Fruit fly (Drosophila melanogaster) whole organism, embryonic: ENCODE data around the gene apolpp.

ENCODE experiments used
- CG1024 ChIP-seq: fragments of 200-800 bp; sonication (Bioruptor generic); IDR thresholded peaks from 2 replicates; pipeline ENCODE4 v1.3.6; 2022; ENCODE audit warnings: missing biosample characterization, missing genetic modification characterization
- CG12236 ChIP-seq: fragments of 200-800 bp; sonication (Bioruptor generic); optimal IDR thresholded peaks from 2 replicates; lab custom pipeline; 2016; ENCODE audit warnings: missing biosample characterization, missing genetic modification characterization
- CG1233 ChIP-seq: fragments of 200-800 bp; sonication (Bioruptor generic); optimal IDR thresholded peaks from 4 replicates; lab custom pipeline; 2018; ENCODE audit warnings: missing biosample characterization, mild to moderate bottlenecking, missing genetic modification characterization
- CG12659 ChIP-seq: fragments of 200-800 bp; sonication (Bioruptor generic); optimal IDR thresholded peaks from 3 replicates; lab custom pipeline; 2017; ENCODE audit warnings: mild to moderate bottlenecking, missing biosample characterization, missing genetic modification reagents, missing genetic modification characterization
- CG14014 ChIP-seq: fragments of 200-800 bp; sonication (Bioruptor generic); IDR thresholded peaks from 2 replicates; pipeline ENCODE4 v1.3.6; 2022; ENCODE audit warnings: missing biosample characterization, missing genetic modification characterization
- CG15073 ChIP-seq: fragments of 200-800 bp; sonication (Bioruptor generic); optimal IDR thresholded peaks from 2 replicates; lab custom pipeline; 2016; ENCODE audit warnings: missing biosample characterization, missing genetic modification characterization
- CG1603 ChIP-seq: fragments of 200-800 bp; sonication (Bioruptor generic); optimal IDR thresholded peaks from 2 replicates; lab custom pipeline; 2019; ENCODE audit warnings: missing biosample characterization, mild to moderate bottlenecking, missing genetic modification characterization, moderate library complexity
- CG17802 ChIP-seq: fragments of 200-800 bp; sonication (Bioruptor generic); optimal IDR thresholded peaks from 2 replicates; lab custom pipeline; 2018; ENCODE audit warnings: missing biosample characterization, mild to moderate bottlenecking, missing genetic modification characterization, moderate library complexity
- CG18476 ChIP-seq: fragments of 200-800 bp; sonication (Bioruptor generic); optimal IDR thresholded peaks from 2 replicates; lab custom pipeline; 2016; ENCODE audit warnings: missing biosample characterization, mild to moderate bottlenecking, missing genetic modification characterization
- CG18764 ChIP-seq: fragments of 200-800 bp; sonication (Bioruptor generic); optimal IDR thresholded peaks from 3 replicates; lab custom pipeline; 2016; ENCODE audit warnings: missing biosample characterization, missing genetic modification characterization
- CG2202 ChIP-seq: fragments of 200-800 bp; sonication (Bioruptor generic); optimal IDR thresholded peaks from 2 replicates; lab custom pipeline; 2018; ENCODE audit warnings: missing biosample characterization, mild to moderate bottlenecking, missing genetic modification characterization
- CG30020 ChIP-seq: fragments of 200-800 bp; optimal IDR thresholded peaks from 2 replicates; lab custom pipeline; 2019; ENCODE audit warnings: missing biosample characterization, mild to moderate bottlenecking, missing genetic modification characterization, moderate library complexity
- CG32767 ChIP-seq: fragments of 200-800 bp; sonication (Bioruptor generic); IDR thresholded peaks from 2 replicates; pipeline ENCODE4 v1.3.6; 2022; ENCODE audit warnings: missing biosample characterization, missing genetic modification characterization
- CG4617 ChIP-seq: fragments of 200-800 bp; sonication (Bioruptor generic); optimal IDR thresholded peaks from 3 replicates; lab custom pipeline; 2016; ENCODE audit warnings: missing biosample characterization, missing genetic modification characterization, borderline replicate concordance
- CG4820 ChIP-seq: fragments of 200-800 bp; sonication (Bioruptor generic); optimal IDR thresholded peaks from 3 replicates; lab custom pipeline; 2016; ENCODE audit warnings: missing biosample characterization, missing genetic modification characterization
- CG7357 ChIP-seq: fragments of 200-800 bp; sonication (Bioruptor generic); IDR thresholded peaks from 3 replicates; pipeline ENCODE4 v1.3.6; 2022; ENCODE audit warnings: missing biosample characterization, missing genetic modification characterization
- CG7556 ChIP-seq: fragments of 200-800 bp; sonication (Bioruptor generic); optimal IDR thresholded peaks from 2 replicates; lab custom pipeline; 2017; ENCODE audit warnings: missing biosample characterization, mild to moderate bottlenecking, missing genetic modification characterization
- CG9609 ChIP-seq: fragments of 200-800 bp; sonication (Bioruptor generic); optimal IDR thresholded peaks from 3 replicates; lab custom pipeline; 2016; ENCODE audit warnings: missing biosample characterization, missing genetic modification characterization
- CG9932 ChIP-seq: fragments of 200-800 bp; sonication (Bioruptor generic); IDR thresholded peaks from 2 replicates; pipeline ENCODE4 v1.3.6; 2022; ENCODE audit warnings: missing biosample characterization, missing genetic modification characterization
- CkIIα-i1 ChIP-seq: fragments of 200-800 bp; sonication (Bioruptor generic); IDR thresholded peaks from 2 replicates; pipeline ENCODE4 v1.3.6; 2022; ENCODE audit warnings: missing biosample characterization, missing genetic modification characterization
- D19A ChIP-seq: fragments of 200-800 bp; optimal IDR thresholded peaks from 3 replicates; lab custom pipeline; 2019; ENCODE audit warnings: missing biosample characterization, mild to moderate bottlenecking, missing genetic modification characterization, moderate library complexity
- Deaf1 ChIP-seq: fragments of 200-800 bp; optimal IDR thresholded peaks from 3 replicates; lab custom pipeline; 2019; ENCODE audit warnings: missing biosample characterization, mild to moderate bottlenecking, missing genetic modification characterization, moderate library complexity
- Dref ChIP-seq: fragments of 200-800 bp; sonication (Bioruptor generic); IDR thresholded peaks from 2 replicates; pipeline ENCODE4 v1.3.6; 2022; ENCODE audit warnings: missing biosample characterization, missing genetic modification characterization
- HLH54F ChIP-seq: fragments of 200-800 bp; sonication (Bioruptor generic); optimal IDR thresholded peaks from 3 replicates; lab custom pipeline; 2016; ENCODE audit warnings: missing biosample characterization, missing genetic modification characterization
- MBD-R2 ChIP-seq: fragments of 200-800 bp; sonication (Bioruptor generic); IDR thresholded peaks from 2 replicates; pipeline ENCODE4 v1.3.6; 2022; ENCODE audit warnings: missing biosample characterization, missing genetic modification characterization
- MESR4 ChIP-seq: fragments of 200-800 bp; sonication (Bioruptor generic); optimal IDR thresholded peaks from 2 replicates; lab custom pipeline; 2018; ENCODE audit warnings: missing biosample characterization, mild to moderate bottlenecking, missing genetic modification characterization, moderate library complexity
- Med ChIP-seq: fragments of 200-800 bp; sonication (Bioruptor generic); peaks from one replicate; lab custom pipeline; 2016; ENCODE audit warnings: missing biosample characterization, missing genetic modification characterization, mild to moderate bottlenecking, inconsistent platforms, moderate library complexity
- PHDP ChIP-seq: fragments of 200-800 bp; sonication (Bioruptor generic); optimal IDR thresholded peaks from 3 replicates; lab custom pipeline; 2018; ENCODE audit warnings: missing biosample characterization, mild to moderate bottlenecking, missing genetic modification characterization, moderate library complexity
- Pdp1 ChIP-seq, 2 experiments: fragments of 200-800 bp; sonication (Bioruptor generic); optimal IDR thresholded peaks; 3 replicates each; lab custom pipeline; 2016; ENCODE audit warnings: missing biosample characterization in 2 of 2, missing genetic modification characterization in 2 of 2, mild to moderate bottlenecking in 1 of 2, moderate library complexity in 1 of 2
- Rx ChIP-seq: fragments of 200-800 bp; sonication (Bioruptor generic); IDR thresholded peaks from 2 replicates; pipeline ENCODE4 v1.3.6; 2022; ENCODE audit warnings: missing biosample characterization, missing genetic modification characterization
- TFAM ChIP-seq: fragments of 200-800 bp; sonication (Bioruptor generic); optimal IDR thresholded peaks from 2 replicates; lab custom pipeline; 2017; ENCODE audit warnings: missing biosample characterization, missing genetic modification characterization, inconsistent platforms
- YL-1 ChIP-seq: fragments of 200-800 bp; sonication (Bioruptor generic); optimal IDR thresholded peaks from 3 replicates; lab custom pipeline; 2017; ENCODE audit warnings: missing biosample characterization, mild to moderate bottlenecking, missing genetic modification characterization
- gem ChIP-seq: fragments of 200-800 bp; sonication (Bioruptor generic); optimal IDR thresholded peaks from 2 replicates; lab custom pipeline; 2019; ENCODE audit warnings: missing biosample characterization, mild to moderate bottlenecking, missing genetic modification characterization, moderate library complexity
- lbe ChIP-seq: fragments of 200-800 bp; sonication (Bioruptor generic); optimal IDR thresholded peaks from 2 replicates; lab custom pipeline; 2016; ENCODE audit warnings: missing biosample characterization, mild to moderate bottlenecking, missing genetic modification characterization
- mld ChIP-seq: fragments of 200-800 bp; sonication (Bioruptor generic); IDR thresholded peaks from 3 replicates; pipeline ENCODE4 v1.3.6; 2022; ENCODE audit warnings: missing biosample characterization, missing genetic modification characterization; ENCODE audit not compliant: partially characterized antibody
- odd ChIP-seq: fragments of 200-800 bp; sonication (Bioruptor generic); optimal IDR thresholded peaks from 2 replicates; lab custom pipeline; 2017; ENCODE audit warnings: missing biosample characterization, mild to moderate bottlenecking, missing genetic modification characterization
- pfk ChIP-seq: fragments of 200-800 bp; sonication (Bioruptor generic); optimal IDR thresholded peaks from 2 replicates; lab custom pipeline; 2018; ENCODE audit warnings: missing biosample characterization, mild to moderate bottlenecking, missing genetic modification characterization, moderate library complexity
- phol ChIP-seq: fragments of 200-800 bp; sonication (Bioruptor generic); optimal IDR thresholded peaks from 3 replicates; lab custom pipeline; 2018; ENCODE audit warnings: missing biosample characterization, mild to moderate bottlenecking, missing genetic modification characterization, moderate library complexity
- pros ChIP-seq: fragments of 200-800 bp; sonication (Bioruptor generic); optimal IDR thresholded peaks from 3 replicates; lab custom pipeline; 2019; ENCODE audit warnings: missing biosample characterization, mild to moderate bottlenecking, missing genetic modification characterization, moderate library complexity
- psq ChIP-seq: fragments of 200-800 bp; sonication (Bioruptor generic); optimal IDR thresholded peaks from 2 replicates; lab custom pipeline; 2017; ENCODE audit warnings: missing biosample characterization, missing genetic modification characterization
- pzg ChIP-seq: fragments of 200-800 bp; sonication (Bioruptor generic); optimal IDR thresholded peaks from 3 replicates; lab custom pipeline; 2018; ENCODE audit warnings: missing biosample characterization, mild to moderate bottlenecking, missing genetic modification characterization, moderate library complexity
- row ChIP-seq: fragments of 200-800 bp; sonication (Bioruptor generic); IDR thresholded peaks from 3 replicates; pipeline ENCODE4 v1.3.6; 2022; ENCODE audit warnings: missing biosample characterization, missing genetic modification characterization
- stwl ChIP-seq: fragments of 200-800 bp; sonication (Bioruptor generic); optimal IDR thresholded peaks from 3 replicates; lab custom pipeline; 2018; ENCODE audit warnings: missing biosample characterization, mild to moderate bottlenecking, missing genetic modification characterization, moderate library complexity
- trem ChIP-seq: fragments of 200-800 bp; optimal IDR thresholded peaks from 3 replicates; lab custom pipeline; 2019; ENCODE audit warnings: missing biosample characterization, mild to moderate bottlenecking, missing genetic modification characterization, moderate library complexity
- tup ChIP-seq: fragments of 200-800 bp; sonication (Bioruptor generic); optimal IDR thresholded peaks from 2 replicates; lab custom pipeline; 2016; ENCODE audit warnings: missing biosample characterization, mild to moderate bottlenecking, missing genetic modification characterization, moderate library complexity
- unc-4 ChIP-seq: fragments of 200-800 bp; sonication (Bioruptor generic); IDR thresholded peaks from 2 replicates; pipeline ENCODE4 v1.3.6; 2022; ENCODE audit warnings: missing biosample characterization, missing genetic modification characterization; ENCODE audit not compliant: partially characterized antibody

The apolpp gene

DNA sequence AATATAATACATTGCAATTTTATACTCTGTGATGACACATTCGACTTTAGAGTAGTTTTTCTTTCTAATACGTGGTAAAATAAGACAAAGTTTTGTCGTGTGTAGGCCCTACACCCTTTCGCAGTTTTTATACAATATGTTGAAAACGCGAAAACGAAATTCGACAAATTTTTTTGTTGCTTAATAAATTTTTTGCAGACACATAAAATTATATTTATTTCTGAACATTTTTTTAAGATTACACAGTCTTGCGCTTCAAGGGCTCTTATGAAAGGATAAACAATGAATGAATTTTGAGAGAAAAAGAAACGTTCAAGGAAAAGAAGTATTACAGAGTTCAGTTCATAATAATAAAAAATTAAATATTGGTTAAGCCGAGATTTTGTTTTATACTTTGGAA is 61.1 kb downstream of the apolpp start:
- TF ChIP-seq CG7556 (no peak), CG4820 (no peak), mld (GFP tag; lab: Robert Waterston, UW) (no peak), gem (tag; lab: Kevin White, UChicago) (no peak), CG18764 (GFP tag; lab: Kevin White, UChicago) (no peak), CG9932 (no peak), Rx (GFP tag; lab: Robert Waterston, UW) (no peak), pros (GFP tag; lab: Kevin White, UChicago) (no peak), CG1233 (GFP tag; lab: Kevin White, UChicago) (no peak), odd (GFP tag; lab: Kevin White, UChicago) (no peak), CG15073 (GFP tag; lab: Kevin White, UChicago) (no peak)
- TF ChIP-seq, all 482 proteins: peak for 0

- TF ChIP-seq CG30020 (tag; lab: Kevin White, UChicago) (peak; percentile 95), CG7556 (no peak), lbe (peak; percentile 40), CkIIα-i1 (GFP tag; lab: Robert Waterston, UW) (no peak), MESR4 (peak; percentile 94), phol (tag; lab: Kevin White, UChicago) (peak; percentile 10), CG14014 (GFP tag; lab: Robert Waterston, UW) (no peak), unc-4 (no peak), odd (GFP tag; lab: Kevin White, UChicago) (no peak), CG18476 (GFP tag; lab: Kevin White, UChicago) (no peak), stwl (no peak), CG32767 (peak; percentile 93; the same call in 1 of the 2 replicates), Pdp1 (GFP tag; optimal IDR thresholded peaks at IDR 0.05; lab: Kevin White, UChicago) (peak in 1 of 2 experiments; percentile 80), CG9609 (no peak), CG4617 (peak; percentile 54), tup (GFP tag; lab: Kevin White, UChicago) (no peak), pzg (GFP tag; lab: Kevin White, UChicago) (peak; percentile 14), PHDP (peak; percentile 4), HLH54F (no peak), CG17802 (tag; lab: Kevin White, UChicago) (peak; percentile 98), D19A (tag; lab: Kevin White, UChicago) (peak; percentile 1), row (GFP tag; lab: Robert Waterston, UW) (peak; percentile 50; the same call in 2 of the 3 replicates), CG1024 (GFP tag; lab: Robert Waterston, UW) (peak; percentile 84; the same call in 1 of the 2 replicates), CG2202 (tag; lab: Kevin White, UChicago) (no peak), Dref (GFP tag; lab: Robert Waterston, UW) (no peak), CG7357 (GFP tag; lab: Robert Waterston, UW) (peak; percentile 30; the same call in 1 of the 3 replicates), TFAM (GFP tag; lab: Kevin White, UChicago) (no peak), CG1603 (peak; percentile 49), CG12236 (GFP tag; lab: Kevin White, UChicago) (no peak), CG12659 (GFP tag; lab: Kevin White, UChicago) (peak; percentile 46), Med (GFP tag; lab: Kevin White, UChicago) (peak; percentile 38), Deaf1 (tag; lab: Kevin White, UChicago) (no peak), pfk (GFP tag; lab: Kevin White, UChicago) (peak; percentile 3), trem (peak; percentile 10), YL-1 (GFP tag; lab: Kevin White, UChicago) (peak; percentile 47), psq (GFP tag; lab: Kevin White, UChicago) (no peak), MBD-R2 (GFP tag; lab: Robert Waterston, UW) (no peak)
These were observed 62.2 kb downstream of the apolpp start, which contains the start of gene Cals for dm6 chr4:1122658-1123606. Gene Cals (minus strand): TSS chr4:1123357.
